Fruit fly (Drosophila melanogaster): Measurements from ENCODE around the gene CG32576.

The CG32576 gene

dm6 chrX:16286083-16286666 is 2.2 kb downstream of the CG32576 start, which contains the start of gene UQCR-14:
UQCR-14 (plus strand) TSS chrX:16286288.
- TF ChIP-seq CG32121 (GFP tag; IDR thresholded peaks at IDR 0.05), result no peak
- 0 out of 2 replicates have a peak, but pooled peaks have one; percentile 9 for TF ChIP-seq Ets98B (GFP tag; IDR thresholded peaks at IDR 0.05)
- TF ChIP-seq gl (tag; optimal IDR thresholded peaks at IDR 0.05), result no peak
- TF ChIP-seq fd96Ca (GFP tag; IDR thresholded peaks at IDR 0.05), result no peak

dm6 chrX:16285186-16285585 is 3.1 kb downstream of the CG32576 start:
- TF ChIP-seq Pif1A (GFP tag; optimal IDR thresholded peaks at IDR 0.05) (no peak), CG14655 (GFP tag; optimal IDR thresholded peaks at IDR 0.05) (no peak), CG32121 (GFP tag; IDR thresholded peaks at IDR 0.05) (no peak), CG12605 (GFP tag; IDR thresholded peaks at IDR 0.05) (no peak), CG9948 (tag; optimal IDR thresholded peaks at IDR 0.05) (no peak), CG17806 (tag; optimal IDR thresholded peaks at IDR 0.05) (no peak), CG4496 (GFP tag; IDR thresholded peaks at IDR 0.05) (peak; percentile 35; the same call in 2 of the 3 replicates), EcR (GFP tag; optimal IDR thresholded peaks at IDR 0.05) (no peak), CG13204 (GFP tag; optimal IDR thresholded peaks at IDR 0.05) (no peak), Snoo (tag; optimal IDR thresholded peaks at IDR 0.05) (peak; percentile 0), Pif1B (GFP tag; optimal IDR thresholded peaks at IDR 0.05) (no peak)

dm6 chrX:16281717-16282529 is 6.4 kb downstream of the CG32576 start:
- peak; percentile 16 for TF ChIP-seq EcR (GFP tag; optimal IDR thresholded peaks at IDR 0.05)
- no peak for TF ChIP-seq CG10348 (GFP tag; IDR thresholded peaks at IDR 0.05)

dm6 chrX:16281305-16281704 is 7.0 kb downstream of the CG32576 start:
- TF ChIP-seq CG34367 (tag; optimal IDR thresholded peaks at IDR 0.05) (no peak), gl (tag; optimal IDR thresholded peaks at IDR 0.05) (no peak), Pif1B (GFP tag; optimal IDR thresholded peaks at IDR 0.05) (no peak), fd96Ca (GFP tag; IDR thresholded peaks at IDR 0.05) (no peak), EcR (GFP tag; optimal IDR thresholded peaks at IDR 0.05) (no peak), CG9948 (tag; optimal IDR thresholded peaks at IDR 0.05) (no peak)

- peak; percentile 84 for TF ChIP-seq Pif1B (GFP tag; optimal IDR thresholded peaks at IDR 0.05)
- TF ChIP-seq CG15710 (tag; optimal IDR thresholded peaks at IDR 0.05), result peak; percentile 88
- TF ChIP-seq CG32121 (GFP tag; IDR thresholded peaks at IDR 0.05), result peak; percentile 92
- TF ChIP-seq CG17806 (tag; optimal IDR thresholded peaks at IDR 0.05), result peak; percentile 81
- TF ChIP-seq gl (tag; optimal IDR thresholded peaks at IDR 0.05), result peak; percentile 69
- TF ChIP-seq Pif1A (GFP tag; optimal IDR thresholded peaks at IDR 0.05), result peak; percentile 86
- TF ChIP-seq CG9948 (tag; optimal IDR thresholded peaks at IDR 0.05), result peak; percentile 79
- peak; percentile 97 for TF ChIP-seq Snoo (tag; optimal IDR thresholded peaks at IDR 0.05)
- peak; percentile 86 for TF ChIP-seq CG8159 (tag; optimal IDR thresholded peaks at IDR 0.05)
- TF ChIP-seq CG12605 (GFP tag; IDR thresholded peaks at IDR 0.05), result peak; percentile 82; the same call in 1 of the 2 replicates
- peak; percentile 78 for TF ChIP-seq CG8301 (tag; optimal IDR thresholded peaks at IDR 0.05)
- peak; percentile 50 for TF ChIP-seq CG13204 (GFP tag; optimal IDR thresholded peaks at IDR 0.05)
- TF ChIP-seq CG4496 (GFP tag; IDR thresholded peaks at IDR 0.05), result peak; percentile 97
- TF ChIP-seq EcR (GFP tag; optimal IDR thresholded peaks at IDR 0.05), result peak; percentile 0
- TF ChIP-seq rn (GFP tag; IDR thresholded peaks at IDR 0.05), result peak; percentile 84
- peak; percentile 84 for TF ChIP-seq CG14655 (GFP tag; optimal IDR thresholded peaks at IDR 0.05)
- peak; percentile 75 for TF ChIP-seq CG34367 (tag; optimal IDR thresholded peaks at IDR 0.05)
- no peak for TF ChIP-seq D1 (tag; optimal IDR thresholded peaks at IDR 0.05)
- peak; percentile 93 for TF ChIP-seq Ets98B (GFP tag; IDR thresholded peaks at IDR 0.05)
- peak; percentile 95 for TF ChIP-seq fd96Ca (GFP tag; IDR thresholded peaks at IDR 0.05)
- TF ChIP-seq CG10348 (GFP tag; IDR thresholded peaks at IDR 0.05), result peak; percentile 84
These were observed 8.9 kb downstream of the CG32576 start for dm6 chrX:16279340-16279941.

- TF ChIP-seq Ets98B (GFP tag; IDR thresholded peaks at IDR 0.05), result peak; percentile 89
- peak; percentile 87 for TF ChIP-seq CG14655 (GFP tag; optimal IDR thresholded peaks at IDR 0.05)
- peak; percentile 51 for TF ChIP-seq EcR (GFP tag; optimal IDR thresholded peaks at IDR 0.05)
- TF ChIP-seq CG10348 (GFP tag; IDR thresholded peaks at IDR 0.05), result no peak
- TF ChIP-seq CG9948 (tag; optimal IDR thresholded peaks at IDR 0.05), result peak; percentile 83
- peak; percentile 88 for TF ChIP-seq CG34367 (tag; optimal IDR thresholded peaks at IDR 0.05)
- peak; percentile 90 for TF ChIP-seq CG15710 (tag; optimal IDR thresholded peaks at IDR 0.05)
- TF ChIP-seq D1 (tag; optimal IDR thresholded peaks at IDR 0.05), result peak; percentile 22
- TF ChIP-seq Pif1A (GFP tag; optimal IDR thresholded peaks at IDR 0.05), result peak; percentile 76
- TF ChIP-seq Snoo (tag; optimal IDR thresholded peaks at IDR 0.05), result peak; percentile 78
- TF ChIP-seq Pif1B (GFP tag; optimal IDR thresholded peaks at IDR 0.05), result peak; percentile 83
- peak; percentile 88 for TF ChIP-seq CG13204 (GFP tag; optimal IDR thresholded peaks at IDR 0.05)
- peak; percentile 87 for TF ChIP-seq CG8159 (tag; optimal IDR thresholded peaks at IDR 0.05)
- TF ChIP-seq rn (GFP tag; IDR thresholded peaks at IDR 0.05), result peak; percentile 37; the same call in 1 of the 2 replicates
- peak; percentile 87 for TF ChIP-seq CG12605 (GFP tag; IDR thresholded peaks at IDR 0.05)
- TF ChIP-seq CG4496 (GFP tag; IDR thresholded peaks at IDR 0.05), result peak; percentile 90
- TF ChIP-seq CG17806 (tag; optimal IDR thresholded peaks at IDR 0.05), result peak; percentile 83
- TF ChIP-seq CG8301 (tag; optimal IDR thresholded peaks at IDR 0.05), result peak; percentile 84
- TF ChIP-seq fd96Ca (GFP tag; IDR thresholded peaks at IDR 0.05), result peak; percentile 92
- TF ChIP-seq CG32121 (GFP tag; IDR thresholded peaks at IDR 0.05), result peak; percentile 79
- peak; percentile 81 for TF ChIP-seq gl (tag; optimal IDR thresholded peaks at IDR 0.05)
These were observed 9.6 kb downstream of the CG32576 start for dm6 chrX:16278783-16279182.
